Worm (Caenorhabditis elegans) whole organism, L3 larva: Measurements from ENCODE around the gene srj-21.
A peak's percentile ranks its signal among the peaks of the same experiment; 100 is the strongest.

Experiments
- R02D3.7 ChIP-seq: fragments of 150-350 bp; optimal IDR thresholded peaks from 2 replicates; lab custom pipeline; 2014; ENCODE audit warnings: missing biosample characterization, missing genetic modification characterization
- ZK546.5 ChIP-seq: sonication (generic microtip); optimal IDR thresholded peaks from 2 replicates; lab custom pipeline; 2017; ENCODE audit warnings: missing biosample characterization, missing genetic modification characterization
- ceh-16 ChIP-seq: sonication (generic microtip); optimal IDR thresholded peaks from 2 replicates; lab custom pipeline; 2017; ENCODE audit warnings: missing biosample characterization, missing genetic modification characterization
- ceh-28 ChIP-seq: fragments of 150-350 bp; optimal IDR thresholded peaks from 2 replicates; lab custom pipeline; 2014; ENCODE audit warnings: missing biosample characterization, missing genetic modification reagents, missing genetic modification characterization
- egl-27 ChIP-seq: sonication (generic microtip); optimal IDR thresholded peaks from 4 replicates; lab custom pipeline; 2017; ENCODE audit warnings: missing biosample characterization, missing genetic modification reagents, missing genetic modification characterization
- egl-5 ChIP-seq: fragments of 150-350 bp; optimal IDR thresholded peaks from 2 replicates; lab custom pipeline; 2017; ENCODE audit warnings: missing biosample characterization, missing genetic modification reagents, missing genetic modification characterization, inconsistent platforms
- elt-2 ChIP-seq: sonication (generic microtip); optimal IDR thresholded peaks from 2 replicates; lab custom pipeline; 2016; ENCODE audit warnings: missing genetic modification reagents, mild to moderate bottlenecking, missing genetic modification characterization, missing compliant biosample characterization
- elt-3 ChIP-seq, 3 experiments: fragments of 150-350 bp in 1 of 3; sonication (generic microtip) in 2 of 3; optimal IDR thresholded peaks; 2 replicates in 2 of 3; 4 replicates in 1 of 3; lab custom pipeline; 2014 to 2017; ENCODE audit warnings: missing biosample characterization in 3 of 3, missing genetic modification characterization in 3 of 3
- eor-1 ChIP-seq, 2 experiments: fragments of 150-350 bp; optimal IDR thresholded peaks; 2 replicates each; lab custom pipeline; 2014 to 2018; ENCODE audit warnings: missing biosample characterization in 2 of 2, missing genetic modification characterization in 2 of 2
- fkh-2 ChIP-seq: fragments of 150-350 bp; optimal IDR thresholded peaks from 2 replicates; lab custom pipeline; 2014; ENCODE audit warnings: missing biosample characterization, missing genetic modification reagents, missing genetic modification characterization
- fos-1 ChIP-seq: fragments of 150-350 bp; optimal IDR thresholded peaks from 2 replicates; lab custom pipeline; 2014; ENCODE audit warnings: missing biosample characterization, missing genetic modification characterization
- hmg-11 ChIP-seq: sonication (generic microtip); optimal IDR thresholded peaks from 2 replicates; lab custom pipeline; 2016; ENCODE audit warnings: missing genetic modification characterization, missing compliant biosample characterization
- jun-1 ChIP-seq: fragments of 150-350 bp; optimal IDR thresholded peaks from 2 replicates; lab custom pipeline; 2014; ENCODE audit warnings: missing biosample characterization, missing genetic modification reagents, missing genetic modification characterization
- lin-39 ChIP-seq: fragments of 150-350 bp; optimal IDR thresholded peaks from 2 replicates; lab custom pipeline; 2018; ENCODE audit warnings: missing biosample characterization, missing genetic modification reagents, missing genetic modification characterization
- mdl-1 ChIP-seq: fragments of 150-350 bp; optimal IDR thresholded peaks from 2 replicates; lab custom pipeline; 2014; ENCODE audit warnings: missing biosample characterization, missing genetic modification characterization
- nfya-1 ChIP-seq: sonication (generic microtip); optimal IDR thresholded peaks from 2 replicates; lab custom pipeline; 2017; ENCODE audit warnings: missing genetic modification characterization, mild to moderate bottlenecking, missing compliant biosample characterization, antibody characterized with exemption, moderate library complexity; ENCODE audit not compliant: insufficient read depth
- nhr-11 ChIP-seq: fragments of 150-350 bp; optimal IDR thresholded peaks from 2 replicates; lab custom pipeline; 2014; ENCODE audit warnings: missing biosample characterization, missing genetic modification characterization
- nhr-12 ChIP-seq: fragments of 150-350 bp; optimal IDR thresholded peaks from 2 replicates; lab custom pipeline; 2014; ENCODE audit warnings: missing biosample characterization, missing genetic modification characterization
- nhr-25 ChIP-seq: sonication (generic microtip); optimal IDR thresholded peaks from 2 replicates; lab custom pipeline; 2017; ENCODE audit warnings: missing biosample characterization, missing genetic modification characterization
- nhr-28 ChIP-seq: fragments of 150-350 bp; optimal IDR thresholded peaks from 2 replicates; lab custom pipeline; 2014; ENCODE audit warnings: missing biosample characterization, missing genetic modification characterization
- nhr-43 ChIP-seq: sonication (generic microtip); optimal IDR thresholded peaks from 2 replicates; lab custom pipeline; 2016; ENCODE audit warnings: mild to moderate bottlenecking, missing genetic modification characterization, missing compliant biosample characterization; ENCODE audit not compliant: poor library complexity, severe bottlenecking
- nhr-67 ChIP-seq: fragments of 150-350 bp; optimal IDR thresholded peaks from 2 replicates; lab custom pipeline; 2014; ENCODE audit warnings: missing biosample characterization, missing genetic modification characterization
- nhr-76 ChIP-seq: fragments of 150-350 bp; sonication (generic microtip); optimal IDR thresholded peaks from 5 replicates; lab custom pipeline; 2014; ENCODE audit warnings: missing biosample characterization, missing genetic modification characterization
- nhr-77 ChIP-seq: fragments of 150-350 bp; optimal IDR thresholded peaks from 2 replicates; lab custom pipeline; 2014; ENCODE audit warnings: missing biosample characterization, missing genetic modification characterization
- pha-4 ChIP-seq: fragments of 150-350 bp; optimal IDR thresholded peaks from 2 replicates; lab custom pipeline; 2014; ENCODE audit warnings: missing biosample characterization, missing genetic modification reagents, missing genetic modification characterization
- snpc-4 ChIP-seq: fragments of 150-350 bp; optimal IDR thresholded peaks from 2 replicates; lab custom pipeline; 2014; ENCODE audit warnings: missing biosample characterization, missing genetic modification characterization
- tbx-2 ChIP-seq: sonication (generic microtip); optimal IDR thresholded peaks from 2 replicates; lab custom pipeline; 2016; ENCODE audit warnings: mild to moderate bottlenecking, missing genetic modification characterization, missing compliant biosample characterization
- unc-39 ChIP-seq: sonication (generic microtip); optimal IDR thresholded peaks from 4 replicates; lab custom pipeline; 2017; ENCODE audit warnings: missing biosample characterization, missing genetic modification characterization
- zag-1 ChIP-seq: fragments of 150-350 bp; optimal IDR thresholded peaks from 2 replicates; lab custom pipeline; 2014; ENCODE audit warnings: missing biosample characterization, missing genetic modification characterization
- ztf-11 ChIP-seq: fragments of 150-350 bp; optimal IDR thresholded peaks from 2 replicates; lab custom pipeline; 2014; ENCODE audit warnings: missing biosample characterization, missing genetic modification characterization

srj-21 gene

ce11 chrV:10721912-10722426, 23.2 kb upstream of the srj-21 start (continued):
- TF ChIP-seq nhr-67 (tag; lab: Kevin White, UChicago) (no peak), elt-2 (no peak), elt-3 (tag; optimal IDR thresholded peaks at IDR 0.05; lab: Kevin White, UChicago) (no peak), fkh-2 (tag; lab: Kevin White, UChicago) (no peak), snpc-4 (tag; lab: Kevin White, UChicago) (no peak), egl-27 (tag; lab: Kevin White, UChicago) (no peak)

- TF ChIP-seq hmg-11 (tag; lab: Kevin White, UChicago) (peak; percentile 5), mdl-1 (no peak), egl-5 (tag; lab: Kevin White, UChicago) (no peak), zag-1 (tag; lab: Kevin White, UChicago) (no peak), pha-4 (peak; percentile 70), egl-27 (tag; lab: Kevin White, UChicago) (no peak), nhr-12 (no peak), lin-39 (tag; lab: Kevin White, UChicago) (no peak), nhr-25 (peak; percentile 51), nhr-43 (tag; lab: Kevin White, UChicago) (peak; percentile 70)
- TF ChIP-seq, all 47 proteins: peak for 4
These were observed 22.5 kb upstream of the srj-21 start for ce11 chrV:10722595-10722994.

ce11 chrV:10723181-10723580, 22.0 kb upstream of the srj-21 start:
- peak; percentile 48 for TF ChIP-seq pha-4
- TF ChIP-seq tbx-2 (tag; lab: Kevin White, UChicago): no peak
- TF ChIP-seq nhr-28 (tag; lab: Kevin White, UChicago): no peak
- peak; percentile 28 for TF ChIP-seq nfya-1 (tag; lab: Kevin White, UChicago)
- TF ChIP-seq lin-39 (tag; lab: Kevin White, UChicago): peak; percentile 42
- TF ChIP-seq elt-3 (tag; optimal IDR thresholded peaks at IDR 0.05; lab: Kevin White, UChicago): no peak

- no peak for TF ChIP-seq nhr-77
These were observed 21.6 kb upstream of the srj-21 start for ce11 chrV:10723583-10723982.

- TF ChIP-seq ZK546.5 (tag; lab: Kevin White, UChicago) (no peak), egl-5 (tag; lab: Kevin White, UChicago) (peak; percentile 36), pha-4 (peak; percentile 70), unc-39 (tag; lab: Kevin White, UChicago) (no peak)
These were observed 20.7 kb upstream of the srj-21 start for ce11 chrV:10724472-10724871.

ce11 chrV:10725424-10725951, 19.6 kb upstream of the srj-21 start:
- TF ChIP-seq egl-5 (tag; lab: Kevin White, UChicago): no peak
- no peak for TF ChIP-seq hmg-11 (tag; lab: Kevin White, UChicago)
- TF ChIP-seq fos-1 (tag; lab: Kevin White, UChicago): no peak
- no peak for TF ChIP-seq nhr-76
- TF ChIP-seq nhr-11 (tag; lab: Kevin White, UChicago): no peak
- TF ChIP-seq unc-39 (tag; lab: Kevin White, UChicago): no peak
- no peak for TF ChIP-seq nhr-25
- TF ChIP-seq ceh-28 (tag; lab: Kevin White, UChicago): no peak
- TF ChIP-seq mdl-1: no peak
- TF ChIP-seq eor-1 (tag; optimal IDR thresholded peaks at IDR 0.05; lab: Kevin White, UChicago): no peak
- TF ChIP-seq elt-2: no peak
- TF ChIP-seq jun-1 (tag; lab: Kevin White, UChicago): no peak
- no peak for TF ChIP-seq ceh-16 (tag; lab: Kevin White, UChicago)
- TF ChIP-seq tbx-2 (tag; lab: Kevin White, UChicago): no peak
- TF ChIP-seq R02D3.7: no peak
- TF ChIP-seq ztf-11 (tag; lab: Kevin White, UChicago): no peak
